Worm (Caenorhabditis elegans) whole organism, L1 larva: ENCODE results near the gene R10E9.4.

Experiments
- aha-1 ChIP-seq: fragments of 150-350 bp; optimal IDR thresholded peaks from 2 replicates; lab custom pipeline; 2014; ENCODE audit warnings: missing biosample characterization, missing genetic modification characterization
- lin-13 ChIP-seq: fragments of 150-350 bp; optimal IDR thresholded peaks from 2 replicates; lab custom pipeline; 2014; ENCODE audit warnings: missing biosample characterization, missing genetic modification reagents, missing genetic modification characterization
- lin-39 ChIP-seq: fragments of 150-350 bp; optimal IDR thresholded peaks from 2 replicates; lab custom pipeline; 2014; ENCODE audit warnings: missing biosample characterization, missing genetic modification reagents, missing genetic modification characterization
- nhr-28 ChIP-seq: fragments of 150-350 bp; optimal IDR thresholded peaks from 2 replicates; lab custom pipeline; 2014; ENCODE audit warnings: missing biosample characterization, missing genetic modification characterization
- unc-30 ChIP-seq: sonication (generic microtip); optimal IDR thresholded peaks from 2 replicates; lab custom pipeline; 2017; ENCODE audit warnings: missing biosample characterization, missing genetic modification characterization
- zag-1 ChIP-seq: fragments of 150-350 bp; optimal IDR thresholded peaks from 2 replicates; lab custom pipeline; 2014; ENCODE audit warnings: missing biosample characterization, missing genetic modification characterization
- ztf-4 ChIP-seq: fragments of 150-350 bp; optimal IDR thresholded peaks from 2 replicates; lab custom pipeline; 2014; ENCODE audit warnings: missing biosample characterization, missing genetic modification characterization

DNA sequence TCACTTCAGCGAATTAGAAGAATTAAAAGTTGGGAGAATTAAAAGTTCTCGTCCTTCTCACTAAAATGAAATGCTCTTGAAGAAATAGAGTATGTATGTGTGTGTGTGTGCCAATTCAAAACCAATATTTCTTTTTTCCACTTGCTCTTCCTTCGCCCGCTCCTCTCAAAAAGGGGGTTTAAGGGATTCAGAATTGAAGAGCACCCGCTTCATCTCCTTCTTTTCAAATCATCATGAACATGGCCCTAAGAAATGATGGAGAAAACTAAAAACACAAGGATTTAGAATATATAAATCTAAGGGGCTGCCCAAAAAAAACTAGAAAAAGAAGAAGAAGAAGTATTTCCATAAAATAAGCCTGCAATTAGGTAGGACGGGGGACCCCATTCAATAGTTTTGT, 3.5 kb downstream of the R10E9.4 start:
- TF ChIP-seq lin-39 (tag; lab: Kevin White, UChicago): no peak
- TF ChIP-seq unc-30: no peak
- no peak for TF ChIP-seq zag-1
- no peak for TF ChIP-seq aha-1 (tag; lab: Kevin White, UChicago)
- no peak for TF ChIP-seq lin-13 (GFP tag; lab: Kevin White, UChicago)
- no peak for TF ChIP-seq ztf-4 (tag; lab: Kevin White, UChicago)
- no peak for TF ChIP-seq nhr-28 (tag; lab: Kevin White, UChicago)
